Worm (Caenorhabditis elegans): ENCODE results near the gene C30A5.10.
A peak's percentile ranks its signal among the peaks of the same experiment; 100 is the strongest.

The C30A5.10 gene

ce11 chrIII:8209775-8210174, at the start of gene C30A5.10:
C30A5.10 (minus strand) TSS chrIII:8209875.
- TF ChIP-seq dox-1 (GFP tag; IDR thresholded peaks at IDR 0.05) (no peak), K12H6.12 (tag; optimal IDR thresholded peaks at IDR 0.05) (no peak), F57A8.1 (GFP tag; optimal IDR thresholded peaks at IDR 0.05) (no peak), madf-3 (GFP tag; IDR thresholded peaks at IDR 0.05) (no peak), efl-1 (GFP tag; optimal IDR thresholded peaks at IDR 0.05) (no peak), nhr-90 (tag; optimal IDR thresholded peaks at IDR 0.05) (no peak), T26A5.8 (tag; optimal IDR thresholded peaks at IDR 0.05) (no peak), gei-17 (GFP tag; optimal IDR thresholded peaks at IDR 0.05) (no peak), akir-1 (GFP tag; optimal IDR thresholded peaks at IDR 0.05) (no peak)

- no peak for TF ChIP-seq nhr-90 (tag; optimal IDR thresholded peaks at IDR 0.05)
- no peak for TF ChIP-seq lin-40 (tag; optimal IDR thresholded peaks at IDR 0.05)
- TF ChIP-seq ztf-3 (GFP tag; optimal IDR thresholded peaks at IDR 0.05): no peak
- no peak for TF ChIP-seq bed-2 (GFP tag; IDR thresholded peaks at IDR 0.05)
Observed at ce11 chrIII:8258045-8258444, 48.4 kb upstream of the C30A5.10 start, which contains the start of gene ncr-2. ncr-2 (plus strand) TSS chrIII:8258345.

ce11 chrIII:8254938-8255337, 45.3 kb upstream of the C30A5.10 start, which contains the start of gene F09G8.5:
F09G8.5 (plus strand) TSS chrIII:8254975.
- TF ChIP-seq F10E7.11 (tag; optimal IDR thresholded peaks at IDR 0.05) (no peak), ztf-25 (GFP tag; IDR thresholded peaks at IDR 0.05) (no peak), let-607 (tag; optimal IDR thresholded peaks at IDR 0.05) (no peak), nhr-120 (GFP tag; IDR thresholded peaks at IDR 0.05) (no peak), lin-35 (GFP tag; optimal IDR thresholded peaks at IDR 0.05) (no peak), hlh-26 (GFP tag; conservative IDR thresholded peaks at IDR 0.05) (no peak), F49E8.2 (tag; optimal IDR thresholded peaks at IDR 0.05; ENCODE audit: insufficient read depth) (no peak), lsl-1 (GFP tag; optimal IDR thresholded peaks at IDR 0.05) (no peak), him-1 (tag; optimal IDR thresholded peaks at IDR 0.05) (no peak), nhr-80 (tag; optimal IDR thresholded peaks at IDR 0.05) (no peak)

ce11 chrIII:8250007-8250683, 40.5 kb upstream of the C30A5.10 start, which contains the start of gene knl-1:
knl-1 (plus strand) TSS chrIII:8250632.
- TF ChIP-seq akir-1 (GFP tag; optimal IDR thresholded peaks at IDR 0.05): no peak
- TF ChIP-seq repo-1 (tag; optimal IDR thresholded peaks at IDR 0.05): no peak
- TF ChIP-seq hmg-1.2 (GFP tag; IDR thresholded peaks at IDR 0.05): peak; percentile 46; the same call in 1 of the 2 replicates
- TF ChIP-seq mxl-1 (tag; optimal IDR thresholded peaks at IDR 0.05): no peak
- peak; percentile 75 for TF ChIP-seq ceh-91 (GFP tag; IDR thresholded peaks at IDR 0.05)
- no peak for TF ChIP-seq ceh-40 (GFP tag; IDR thresholded peaks at IDR 0.05)
- no peak for TF ChIP-seq aptf-3 (GFP tag; IDR thresholded peaks at IDR 0.05)
- TF ChIP-seq sea-2 (GFP tag; IDR thresholded peaks at IDR 0.05): no peak
- no peak for TF ChIP-seq Y53G8AR.9 (GFP tag; conservative IDR thresholded peaks at IDR 0.05)
- no peak for TF ChIP-seq lin-26 (GFP tag; IDR thresholded peaks at IDR 0.05)
- TF ChIP-seq ztf-28 (GFP tag; IDR thresholded peaks at IDR 0.05): 0 out of 2 replicates have a peak, but pooled peaks have one; percentile 63
- TF ChIP-seq rpc-1 (optimal IDR thresholded peaks at IDR 0.05): no peak
- no peak for TF ChIP-seq rpc-1 (tag; optimal IDR thresholded peaks at IDR 0.05)
- no peak for TF ChIP-seq hrde-1 (tag; optimal IDR thresholded peaks at IDR 0.05; ENCODE audit: borderline replicate concordance)
- TF ChIP-seq cebp-2 (GFP tag; IDR thresholded peaks at IDR 0.05): no peak
- TF ChIP-seq let-526 (GFP tag; IDR thresholded peaks at IDR 0.05): 0 out of 2 replicates have a peak, but pooled peaks have one; percentile 35
- no peak for TF ChIP-seq attf-6 (GFP tag; IDR thresholded peaks at IDR 0.05)
- no peak for TF ChIP-seq ceh-58 (GFP tag; IDR thresholded peaks at IDR 0.05)
- TF ChIP-seq Y79H2A.3 (GFP tag; conservative IDR thresholded peaks at IDR 0.05): peak; percentile 31; the same call in 1 of the 2 replicates
- no peak for TF ChIP-seq egl-18 (GFP tag; IDR thresholded peaks at IDR 0.05)
- TF ChIP-seq C06A6.2 (GFP tag; conservative IDR thresholded peaks at IDR 0.05): no peak
- TF ChIP-seq cebp-1 (GFP tag; IDR thresholded peaks at IDR 0.05): no peak
- no peak for TF ChIP-seq cebp-1 (tag; optimal IDR thresholded peaks at IDR 0.05)
- TF ChIP-seq F10E7.11 (tag; optimal IDR thresholded peaks at IDR 0.05): no peak

Data from whole organism, young adult.